Worm (Caenorhabditis elegans): ENCODE data around the gene R09D1.12.

DNA sequence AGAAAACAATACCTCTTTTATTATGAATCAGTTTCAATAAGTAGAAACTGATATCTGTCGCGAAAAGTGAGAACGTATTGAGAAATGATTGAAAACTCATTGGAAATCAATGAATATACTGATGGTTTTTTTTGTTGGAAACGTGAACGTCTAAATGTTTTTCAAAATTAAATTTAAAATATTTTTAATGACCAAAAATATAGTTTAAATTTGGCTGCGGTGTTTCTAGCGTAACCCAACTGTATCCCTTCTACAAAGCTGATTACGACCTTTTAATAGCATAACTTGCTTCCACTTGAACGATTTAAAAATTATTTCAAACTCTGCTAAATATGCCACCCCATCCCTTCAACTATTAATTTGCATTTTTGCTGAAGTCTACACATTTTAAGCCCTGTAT is 40.6 kb downstream of the R09D1.12 start, which contains the start of gene M176.9:
- TF ChIP-seq unc-62 (GFP tag; optimal IDR thresholded peaks at IDR 0.05) (no peak), mep-1 (tag; optimal IDR thresholded peaks at IDR 0.05) (no peak), lin-13 (tag; optimal IDR thresholded peaks at IDR 0.05) (no peak), ceh-43 (GFP tag; optimal IDR thresholded peaks at IDR 0.05) (no peak), mab-5 (tag; optimal IDR thresholded peaks at IDR 0.05) (no peak), nhr-76 (tag; optimal IDR thresholded peaks at IDR 0.05) (no peak), lin-32 (GFP tag; optimal IDR thresholded peaks at IDR 0.05) (no peak), nhr-2 (tag; optimal IDR thresholded peaks at IDR 0.05) (no peak), nhr-237 (tag; optimal IDR thresholded peaks at IDR 0.05) (no peak), snpc-4 (tag; optimal IDR thresholded peaks at IDR 0.05) (no peak), ceh-39 (tag; optimal IDR thresholded peaks at IDR 0.05) (no peak)
